Fruit fly (Drosophila melanogaster) whole organism, adult: ENCODE data around the gene CG12506.

Experiments used
- CG11617 ChIP-seq: fragments of 200-800 bp; sonication (Bioruptor generic); optimal IDR thresholded peaks from 2 replicates; lab custom pipeline; 2017; ENCODE audit warnings: mild to moderate bottlenecking, missing biosample characterization, missing genetic modification reagents, missing genetic modification characterization
- CG12768 ChIP-seq: fragments of 200-800 bp; sonication (Bioruptor generic); optimal IDR thresholded peaks from 2 replicates; lab custom pipeline; 2017; ENCODE audit warnings: missing biosample characterization, missing genetic modification characterization, mild to moderate bottlenecking, moderate library complexity, missing genetic modification reagents
- CG33017 ChIP-seq: fragments of 200-800 bp; sonication (Bioruptor generic); optimal IDR thresholded peaks from 2 replicates; lab custom pipeline; 2018; ENCODE audit warnings: missing biosample characterization, mild to moderate bottlenecking, missing genetic modification characterization, moderate library complexity
- CG7101 ChIP-seq: fragments of 200-800 bp; sonication (Bioruptor generic); optimal IDR thresholded peaks from 2 replicates; lab custom pipeline; 2018; ENCODE audit warnings: missing biosample characterization, mild to moderate bottlenecking, missing genetic modification characterization, moderate library complexity
- Crg-1 ChIP-seq: fragments of 200-800 bp; sonication (Bioruptor generic); optimal IDR thresholded peaks from 2 replicates; lab custom pipeline; 2016; ENCODE audit warnings: missing biosample characterization, missing genetic modification characterization
- Mnt ChIP-seq: fragments of 200-800 bp; sonication (Bioruptor generic); optimal IDR thresholded peaks from 2 replicates; lab custom pipeline; 2016; ENCODE audit warnings: missing biosample characterization, mild to moderate bottlenecking, missing genetic modification characterization
- cic ChIP-seq: fragments of 200-800 bp; sonication (Bioruptor generic); optimal IDR thresholded peaks from 2 replicates; lab custom pipeline; 2017; ENCODE audit warnings: missing biosample characterization, mild to moderate bottlenecking, missing genetic modification characterization, moderate library complexity
- kay ChIP-seq: fragments of 200-800 bp; sonication (Bioruptor generic); peaks from one replicate; lab custom pipeline; 2016; ENCODE audit warnings: missing biosample characterization, missing genetic modification characterization, borderline replicate concordance
- ovo ChIP-seq: fragments of 200-800 bp; sonication (Bioruptor generic); optimal IDR thresholded peaks from 2 replicates; lab custom pipeline; 2016; ENCODE audit warnings: missing biosample characterization, missing genetic modification characterization
- toe ChIP-seq: fragments of 200-800 bp; sonication (Bioruptor generic); optimal IDR thresholded peaks from 2 replicates; lab custom pipeline; 2016; ENCODE audit warnings: missing biosample characterization, missing genetic modification characterization

DNA sequence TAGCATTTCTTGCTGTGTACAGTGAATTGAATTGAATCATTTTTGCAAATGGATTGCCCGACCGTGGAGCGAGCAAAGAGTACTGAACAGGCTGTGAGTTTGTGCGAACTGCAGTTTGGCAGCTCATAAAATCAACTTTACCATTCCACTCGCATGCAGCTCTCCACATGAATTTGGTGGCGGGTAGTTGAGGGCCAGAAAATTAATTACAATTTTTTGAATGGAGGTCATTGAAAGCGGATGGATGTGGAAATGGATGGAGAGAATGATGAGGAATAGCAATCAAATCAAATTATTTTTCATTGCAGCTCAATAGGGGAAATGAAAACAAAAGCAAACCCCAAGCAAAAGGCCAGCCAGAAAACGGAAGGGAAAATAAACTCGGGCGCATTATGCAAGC, 23.7 kb upstream of the CG12506 start, which contains the start of gene GABA-B-R3:
- no peak for TF ChIP-seq CG33017 (tag; lab: Kevin White, UChicago)
- no peak for TF ChIP-seq kay (GFP tag; lab: Kevin White, UChicago)
- no peak for TF ChIP-seq CG12768
- no peak for TF ChIP-seq toe (GFP tag; lab: Kevin White, UChicago)
- TF ChIP-seq Mnt (GFP tag; lab: Kevin White, UChicago), result no peak
- TF ChIP-seq CG11617 (GFP tag; lab: Kevin White, UChicago), result no peak
- TF ChIP-seq CG7101 (tag; lab: Kevin White, UChicago), result no peak
- TF ChIP-seq Crg-1 (GFP tag; lab: Kevin White, UChicago), result no peak
- TF ChIP-seq cic (GFP tag; lab: Kevin White, UChicago), result no peak
- TF ChIP-seq ovo (GFP tag; lab: Kevin White, UChicago), result no peak
